Worm (Caenorhabditis elegans) whole organism, L4 larva: ENCODE results near the gene F49E11.2.

Experiments
- dmd-6 ChIP-seq: fragments of 200-800 bp; sonication (Bioruptor generic); IDR thresholded peaks from 2 replicates; pipeline ENCODE4 v1.3.6; 2022; ENCODE audit warnings: missing genetic modification reagents, missing genetic modification characterization, missing compliant biosample characterization
- mdt-29 ChIP-seq: fragments of 200-800 bp; sonication (Bioruptor generic); IDR thresholded peaks from 2 replicates; pipeline ENCODE4 v1.3.6; 2022; ENCODE audit warnings: missing genetic modification reagents, missing genetic modification characterization, missing compliant biosample characterization
- nhr-28 ChIP-seq: fragments of 150-350 bp; optimal IDR thresholded peaks from 2 replicates; lab custom pipeline; 2014; ENCODE audit warnings: missing biosample characterization, missing genetic modification characterization
- pqm-1 ChIP-seq: sonication (generic microtip); optimal IDR thresholded peaks from 2 replicates; lab custom pipeline; 2017; ENCODE audit warnings: missing biosample characterization, missing genetic modification characterization
- zfp-3 ChIP-seq: fragments of 200-800 bp; sonication (Bioruptor generic); conservative IDR thresholded peaks from 2 replicates; pipeline ENCODE4 v1.3.6; 2022; ENCODE audit warnings: missing genetic modification reagents, missing genetic modification characterization, missing compliant biosample characterization

The F49E11.2 gene

ce11 chrIV:12989355-12989754, 49.4 kb downstream of the F49E11.2 start, which contains the start of gene K10D11.6:
Gene K10D11.6 (minus strand): TSS chrIV:12989455.
- TF ChIP-seq dmd-6 (GFP tag; lab: Robert Waterston, UW) (peak; percentile 42; the same call in 1 of the 2 replicates), zfp-3 (GFP tag; lab: Robert Waterston, UW) (no peak)

- TF ChIP-seq pqm-1: peak; percentile 14
- peak; percentile 3 for TF ChIP-seq nhr-28 (tag; lab: Kevin White, UChicago)
- TF ChIP-seq mdt-29: no peak
- peak; percentile 26; the same call in 1 of the 2 replicates for TF ChIP-seq dmd-6 (GFP tag; lab: Robert Waterston, UW)
These were observed 52.8 kb downstream of the F49E11.2 start, which contains the start of gene K10D11.3 for ce11 chrIV:12985961-12986360. Gene K10D11.3 (minus strand): TSS chrIV:12986134.
